Worm (Caenorhabditis elegans): ENCODE data around the gene obr-2.

Gene obr-2

ce11 chrV:15020732-15021131 is 6.7 kb upstream of the obr-2 start, which contains the start of gene F14H8.5:
TSS of gene F14H8.5 (plus strand) at chrV:15021032.
- no peak for TF ChIP-seq drap-1 (GFP tag; optimal IDR thresholded peaks at IDR 0.05)

DNA sequence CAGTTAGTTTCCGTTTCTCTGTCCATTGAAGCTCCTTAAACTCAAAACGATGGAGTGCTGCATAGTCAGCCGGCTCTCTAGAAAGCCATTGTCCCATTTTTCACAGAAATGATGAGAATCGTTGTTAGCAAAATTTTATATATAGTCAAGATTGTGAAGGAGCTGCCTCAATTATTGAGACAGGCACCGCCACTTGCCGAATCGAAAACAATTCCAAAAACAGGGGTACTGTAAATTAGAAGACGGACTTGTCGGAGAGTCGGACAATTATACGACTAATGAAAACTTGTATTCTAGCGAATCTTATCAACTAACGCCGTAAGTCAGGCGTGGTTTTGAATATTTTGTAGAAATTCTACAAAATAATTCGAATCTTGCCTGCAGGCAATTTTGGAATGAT is 6.2 kb upstream of the obr-2 start, which contains the start of gene F14H8.2:
Gene F14H8.2 (minus strand): TSS at position 101 of the 400 bp plus-strand sequence.
- TF ChIP-seq tbx-8 (GFP tag; optimal IDR thresholded peaks at IDR 0.05) (no peak), nhr-28 (tag; optimal IDR thresholded peaks at IDR 0.05) (no peak), ceh-83 (GFP tag; optimal IDR thresholded peaks at IDR 0.05) (no peak), cnd-1 (tag; optimal IDR thresholded peaks at IDR 0.05) (no peak), nhr-2 (tag; optimal IDR thresholded peaks at IDR 0.05) (no peak), pha-4 (tag; optimal IDR thresholded peaks at IDR 0.05) (no peak), sem-2 (GFP tag; optimal IDR thresholded peaks at IDR 0.05) (no peak), elt-1 (tag; optimal IDR thresholded peaks at IDR 0.05; ENCODE audit: borderline replicate concordance, insufficient read depth) (no peak), unc-120 (tag; optimal IDR thresholded peaks at IDR 0.05; ENCODE audit: poor library complexity, severe bottlenecking) (no peak), nhr-12 (tag; optimal IDR thresholded peaks at IDR 0.05) (no peak), ceh-43 (GFP tag; optimal IDR thresholded peaks at IDR 0.05) (no peak), lsy-2 (tag; optimal IDR thresholded peaks at IDR 0.05) (no peak), ceh-39 (tag; optimal IDR thresholded peaks at IDR 0.05) (no peak), sptf-1 (tag; optimal IDR thresholded peaks at IDR 0.05) (no peak)

DNA sequence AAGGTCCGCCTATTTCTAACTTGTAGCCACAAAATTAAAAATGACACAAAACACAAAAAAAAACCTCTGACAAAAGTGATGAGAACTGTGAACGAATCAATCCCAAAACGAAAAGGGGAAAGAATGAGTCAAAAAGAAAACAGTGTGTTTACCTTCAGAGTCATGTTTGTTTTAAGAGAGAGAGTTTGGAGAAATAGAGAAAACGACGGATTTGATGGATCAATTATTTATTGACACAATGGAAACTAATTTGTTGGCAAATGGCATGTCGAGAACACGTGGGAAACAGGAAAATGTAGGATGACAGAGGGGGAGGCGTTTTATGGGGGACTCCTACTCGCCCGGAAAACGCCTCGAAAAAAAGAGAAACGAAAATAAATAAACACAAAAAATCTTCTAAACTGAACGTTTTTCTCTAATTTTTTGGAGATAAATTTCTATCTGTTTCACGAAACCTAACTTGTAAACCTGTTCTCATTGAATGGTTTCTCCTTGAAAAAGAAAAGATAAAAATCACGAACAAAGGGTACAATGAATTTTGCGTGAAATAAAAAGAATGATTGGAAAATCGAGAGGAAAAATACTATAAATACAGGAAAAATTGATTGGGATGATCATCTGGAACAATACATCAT is 2.8 kb upstream of the obr-2 start:
- TF ChIP-seq nhr-237 (tag; optimal IDR thresholded peaks at IDR 0.05), result no peak
- TF ChIP-seq unc-62 (GFP tag; optimal IDR thresholded peaks at IDR 0.05), result no peak
- TF ChIP-seq blmp-1 (tag; optimal IDR thresholded peaks at IDR 0.05), result no peak
- no peak for TF ChIP-seq nhr-12 (tag; optimal IDR thresholded peaks at IDR 0.05)
- no peak for TF ChIP-seq ceh-43 (GFP tag; optimal IDR thresholded peaks at IDR 0.05)
- TF ChIP-seq mab-5 (tag; optimal IDR thresholded peaks at IDR 0.05), result no peak
- no peak for TF ChIP-seq pha-4 (tag; optimal IDR thresholded peaks at IDR 0.05)
- TF ChIP-seq M03D4.4 (tag; optimal IDR thresholded peaks at IDR 0.05), result no peak
- TF ChIP-seq lsy-2 (tag; optimal IDR thresholded peaks at IDR 0.05), result no peak
- no peak for TF ChIP-seq mep-1 (tag; optimal IDR thresholded peaks at IDR 0.05)
- no peak for TF ChIP-seq ham-2 (GFP tag; optimal IDR thresholded peaks at IDR 0.05)
- TF ChIP-seq nhr-28 (tag; optimal IDR thresholded peaks at IDR 0.05), result no peak
- TF ChIP-seq hlh-1 (tag; optimal IDR thresholded peaks at IDR 0.05), result no peak
- no peak for TF ChIP-seq lin-32 (GFP tag; optimal IDR thresholded peaks at IDR 0.05)
- TF ChIP-seq bed-3 (GFP tag; optimal IDR thresholded peaks at IDR 0.05), result no peak
- TF ChIP-seq ztf-11 (tag; optimal IDR thresholded peaks at IDR 0.05), result no peak
- TF ChIP-seq tbx-8 (GFP tag; optimal IDR thresholded peaks at IDR 0.05), result no peak
- no peak for TF ChIP-seq flh-1 (GFP tag; optimal IDR thresholded peaks at IDR 0.05)
- no peak for TF ChIP-seq ces-1 (GFP tag; optimal IDR thresholded peaks at IDR 0.05)
- no peak for TF ChIP-seq mls-2 (tag; optimal IDR thresholded peaks at IDR 0.05)

ce11 chrV:15015799-15016198 is 1.7 kb upstream of the obr-2 start:
- TF ChIP-seq unc-39 (tag; optimal IDR thresholded peaks at IDR 0.05), result no peak
- TF ChIP-seq unc-120 (tag; optimal IDR thresholded peaks at IDR 0.05; ENCODE audit: poor library complexity, severe bottlenecking), result peak; percentile 6

- TF ChIP-seq lsy-2 (tag; optimal IDR thresholded peaks at IDR 0.05) (no peak), nhr-237 (tag; optimal IDR thresholded peaks at IDR 0.05) (no peak), pha-4 (tag; optimal IDR thresholded peaks at IDR 0.05) (no peak), sem-2 (GFP tag; optimal IDR thresholded peaks at IDR 0.05) (no peak), hlh-1 (tag; optimal IDR thresholded peaks at IDR 0.05) (no peak), nhr-2 (tag; optimal IDR thresholded peaks at IDR 0.05) (no peak)
Measured at ce11 chrV:15013328-15013727, 736 bp downstream of the obr-2 start.
